Fruit fly (Drosophila melanogaster) whole organism, pupa: ENCODE measurements around the gene Gr68a.

Experiments used
- CG12605 ChIP-seq: fragments of 200-800 bp; sonication (Bioruptor generic); IDR thresholded peaks from 2 replicates; pipeline ENCODE4 v1.3.6; 2022; ENCODE audit warnings: missing biosample characterization, missing genetic modification characterization
- CG13204 ChIP-seq: fragments of 200-800 bp; sonication (Bioruptor generic); optimal IDR thresholded peaks from 2 replicates; lab custom pipeline; 2018; ENCODE audit warnings: missing biosample characterization, mild to moderate bottlenecking, missing genetic modification characterization, moderate library complexity
- CG14655 ChIP-seq: fragments of 200-800 bp; sonication (Bioruptor generic); optimal IDR thresholded peaks from 3 replicates; lab custom pipeline; 2017; ENCODE audit warnings: mild to moderate bottlenecking, missing biosample characterization, missing genetic modification reagents, missing genetic modification characterization
- CG17806 ChIP-seq: fragments of 200-800 bp; sonication (Bioruptor generic); optimal IDR thresholded peaks from 2 replicates; lab custom pipeline; 2018; ENCODE audit warnings: missing biosample characterization, mild to moderate bottlenecking, missing genetic modification characterization, moderate library complexity
- CG32121 ChIP-seq: fragments of 200-800 bp; sonication (Bioruptor generic); IDR thresholded peaks from 2 replicates; pipeline ENCODE4 v1.3.6; 2022; ENCODE audit warnings: missing biosample characterization, missing genetic modification characterization
- CG34367 ChIP-seq: fragments of 200-800 bp; sonication (Bioruptor generic); optimal IDR thresholded peaks from 2 replicates; lab custom pipeline; 2018; ENCODE audit warnings: missing biosample characterization, mild to moderate bottlenecking, missing genetic modification characterization
- CG8159 ChIP-seq: fragments of 200-800 bp; sonication (Bioruptor generic); optimal IDR thresholded peaks from 3 replicates; lab custom pipeline; 2018; ENCODE audit warnings: missing biosample characterization, mild to moderate bottlenecking, missing genetic modification characterization, moderate library complexity
- EcR ChIP-seq: fragments of 200-800 bp; sonication (Bioruptor generic); optimal IDR thresholded peaks from 3 replicates; lab custom pipeline; 2019; ENCODE audit warnings: missing biosample characterization, missing genetic modification characterization, mild to moderate bottlenecking, moderate library complexity, missing genetic modification reagents
- Pif1A ChIP-seq: fragments of 200-800 bp; sonication (Bioruptor generic); optimal IDR thresholded peaks from 3 replicates; lab custom pipeline; 2016; ENCODE audit warnings: missing biosample characterization, missing genetic modification characterization
- Pif1B ChIP-seq: fragments of 200-800 bp; sonication (Bioruptor generic); optimal IDR thresholded peaks from 3 replicates; lab custom pipeline; 2016; ENCODE audit warnings: missing biosample characterization, missing genetic modification characterization
- Snoo ChIP-seq: fragments of 200-800 bp; sonication (Bioruptor generic); optimal IDR thresholded peaks from 3 replicates; lab custom pipeline; 2017; ENCODE audit warnings: missing biosample characterization, mild to moderate bottlenecking, missing genetic modification characterization, inconsistent platforms
- gl ChIP-seq: fragments of 200-800 bp; sonication (Bioruptor generic); optimal IDR thresholded peaks from 2 replicates; lab custom pipeline; 2018; ENCODE audit warnings: missing biosample characterization, mild to moderate bottlenecking, missing genetic modification characterization
- rn ChIP-seq: fragments of 200-800 bp; sonication (Bioruptor generic); IDR thresholded peaks from 2 replicates; pipeline ENCODE4 v1.3.6; 2022; ENCODE audit warnings: missing biosample characterization, missing genetic modification characterization

- no peak for TF ChIP-seq CG32121 (GFP tag; lab: Robert Waterston, UW)
- TF ChIP-seq EcR (GFP tag; lab: Kevin White, UChicago): no peak
- peak; percentile 60 for TF ChIP-seq CG8159
- TF ChIP-seq CG13204 (GFP tag; lab: Kevin White, UChicago): peak; percentile 8
- TF ChIP-seq gl (tag; lab: Kevin White, UChicago): no peak
- no peak for TF ChIP-seq Pif1B (GFP tag; lab: Kevin White, UChicago)
- TF ChIP-seq CG17806: no peak
- no peak for TF ChIP-seq Pif1A (GFP tag; lab: Kevin White, UChicago)
- no peak for TF ChIP-seq CG12605
- TF ChIP-seq CG34367 (tag; lab: Kevin White, UChicago): no peak
- peak; percentile 41 for TF ChIP-seq CG14655
- no peak for TF ChIP-seq rn (GFP tag; lab: Robert Waterston, UW)
- no peak for TF ChIP-seq Snoo (tag; lab: Kevin White, UChicago)
Measured at dm6 chr3L:11716347-11716746, 34.8 kb upstream of the Gr68a start.
